Worm (Caenorhabditis elegans) whole organism, L3 larva: ENCODE measurements around the gene F41E7.2.

ENCODE experiments used
- ceh-16 ChIP-seq: sonication (generic microtip); optimal IDR thresholded peaks from 2 replicates; lab custom pipeline; 2017; ENCODE audit warnings: missing biosample characterization, missing genetic modification characterization
- elt-2 ChIP-seq: sonication (generic microtip); optimal IDR thresholded peaks from 2 replicates; lab custom pipeline; 2016; ENCODE audit warnings: missing genetic modification reagents, mild to moderate bottlenecking, missing genetic modification characterization, missing compliant biosample characterization
- fkh-10 ChIP-seq: sonication (generic microtip); optimal IDR thresholded peaks from 2 replicates; lab custom pipeline; 2017; ENCODE audit warnings: missing biosample characterization, missing genetic modification reagents, missing genetic modification characterization
- fos-1 ChIP-seq: fragments of 150-350 bp; optimal IDR thresholded peaks from 2 replicates; lab custom pipeline; 2014; ENCODE audit warnings: missing biosample characterization, missing genetic modification characterization
- hmg-11 ChIP-seq: sonication (generic microtip); optimal IDR thresholded peaks from 2 replicates; lab custom pipeline; 2016; ENCODE audit warnings: missing genetic modification characterization, missing compliant biosample characterization
- lin-15B ChIP-seq: fragments of 150-350 bp; optimal IDR thresholded peaks from 2 replicates; lab custom pipeline; 2014; ENCODE audit warnings: missing biosample characterization, missing genetic modification characterization
- lin-39 ChIP-seq: fragments of 150-350 bp; optimal IDR thresholded peaks from 2 replicates; lab custom pipeline; 2018; ENCODE audit warnings: missing biosample characterization, missing genetic modification reagents, missing genetic modification characterization
- mdl-1 ChIP-seq: fragments of 150-350 bp; optimal IDR thresholded peaks from 2 replicates; lab custom pipeline; 2014; ENCODE audit warnings: missing biosample characterization, missing genetic modification characterization
- nhr-11 ChIP-seq: fragments of 150-350 bp; optimal IDR thresholded peaks from 2 replicates; lab custom pipeline; 2014; ENCODE audit warnings: missing biosample characterization, missing genetic modification characterization
- nhr-12 ChIP-seq: fragments of 150-350 bp; optimal IDR thresholded peaks from 2 replicates; lab custom pipeline; 2014; ENCODE audit warnings: missing biosample characterization, missing genetic modification characterization
- nhr-237 ChIP-seq: fragments of 150-350 bp; optimal IDR thresholded peaks from 2 replicates; lab custom pipeline; 2014; ENCODE audit warnings: missing biosample characterization, missing genetic modification characterization
- nhr-76 ChIP-seq: fragments of 150-350 bp; sonication (generic microtip); optimal IDR thresholded peaks from 5 replicates; lab custom pipeline; 2014; ENCODE audit warnings: missing biosample characterization, missing genetic modification characterization
- skn-1 ChIP-seq: fragments of 150-350 bp; optimal IDR thresholded peaks from 2 replicates; lab custom pipeline; 2014; ENCODE audit warnings: missing biosample characterization, missing genetic modification characterization
- unc-39 ChIP-seq: sonication (generic microtip); optimal IDR thresholded peaks from 4 replicates; lab custom pipeline; 2017; ENCODE audit warnings: missing biosample characterization, missing genetic modification characterization

- TF ChIP-seq lin-15B (tag; lab: Kevin White, UChicago), result no peak
- TF ChIP-seq lin-39 (tag; lab: Kevin White, UChicago), result no peak
- no peak for TF ChIP-seq fos-1 (tag; lab: Kevin White, UChicago)
- no peak for TF ChIP-seq skn-1 (tag; lab: Kevin White, UChicago)
- no peak for TF ChIP-seq ceh-16 (tag; lab: Kevin White, UChicago)
- TF ChIP-seq nhr-237 (tag; lab: Kevin White, UChicago), result no peak
- TF ChIP-seq hmg-11, result no peak
- TF ChIP-seq nhr-12 (tag; lab: Kevin White, UChicago), result no peak
- no peak for TF ChIP-seq elt-2 (tag; lab: Kevin White, UChicago)
- TF ChIP-seq mdl-1 (tag; lab: Kevin White, UChicago), result no peak
- no peak for TF ChIP-seq fkh-10 (GFP tag; lab: Kevin White, UChicago)
- TF ChIP-seq nhr-76 (tag; lab: Kevin White, UChicago), result no peak
- TF ChIP-seq unc-39 (tag; lab: Kevin White, UChicago), result no peak
- TF ChIP-seq nhr-11 (tag; lab: Kevin White, UChicago), result no peak
Observed at ce11 chrX:10318437-10318836, 44.9 kb downstream of the F41E7.2 start.
